Fruit fly (Drosophila melanogaster) S2 (cell line): Measurements from ENCODE around the gene Tbcc.

Experiments
- CG8478 ChIP-seq: fragments of >200 bp; optimal IDR thresholded peaks from 2 replicates; lab custom pipeline; 2018
- CTCF ChIP-seq, 2 experiments: fragments of >200 bp; optimal IDR thresholded peaks; 2 replicates each; lab custom pipeline; 2018

DNA sequence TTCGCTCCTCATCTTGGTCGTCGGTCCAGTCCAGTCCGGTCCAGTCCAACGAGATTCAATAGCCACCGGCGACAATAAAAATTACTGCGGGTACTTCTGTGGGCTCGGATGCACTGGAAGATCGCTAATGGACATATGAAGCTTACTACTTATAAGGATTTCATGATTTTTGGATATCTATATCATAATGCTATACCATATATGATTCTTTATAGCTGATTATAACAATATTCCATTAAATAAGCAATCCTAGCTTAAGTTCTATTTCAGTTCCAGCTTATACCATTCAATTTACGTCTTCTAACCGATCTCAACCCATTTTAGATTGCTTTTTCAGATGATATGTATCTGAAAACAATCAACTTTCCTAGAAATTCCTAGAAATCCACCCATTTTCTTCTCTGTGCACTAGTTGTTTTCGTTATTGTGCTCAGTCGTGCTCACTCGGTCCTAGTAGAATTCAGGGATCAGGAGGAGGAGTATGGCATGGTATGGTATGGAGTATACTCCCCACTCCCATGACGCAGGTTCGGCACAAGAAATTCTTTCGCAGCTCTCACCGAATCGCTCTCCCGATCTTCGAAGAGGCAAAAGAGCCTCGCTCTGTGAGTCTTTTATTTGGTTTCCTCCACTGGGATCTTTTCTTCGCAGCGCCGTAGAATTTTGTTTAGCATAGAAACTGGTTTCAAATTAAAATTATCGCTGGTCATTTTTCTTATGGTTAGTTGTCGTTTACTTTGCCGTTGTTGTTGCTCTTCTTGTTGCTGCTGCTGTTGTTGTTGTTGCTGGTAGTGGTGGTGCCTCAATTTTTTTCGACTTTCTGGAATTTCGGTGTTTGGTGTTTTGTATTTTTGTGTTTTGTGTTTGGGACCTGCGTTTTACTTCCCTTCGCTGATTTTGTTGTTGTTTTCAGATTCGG is 34.7 kb upstream of the Tbcc start:
- TF ChIP-seq CG8478 (lab: Kevin White, UChicago) = no peak
- no peak for TF ChIP-seq CTCF (optimal IDR thresholded peaks at IDR 0.05; lab: Kevin White, UChicago)
